Fruit fly (Drosophila melanogaster) whole organism, wandering third instar larva: ENCODE results near the gene gry.

Source experiments
- Abd-B ChIP-seq: fragments of >200 bp; optimal IDR thresholded peaks from 2 replicates; lab custom pipeline; 2017; ENCODE audit warnings: missing biosample characterization, missing genetic modification characterization
- CG32264 ChIP-seq: fragments of 200-800 bp; sonication (Bioruptor generic); optimal IDR thresholded peaks from 2 replicates; lab custom pipeline; 2016; ENCODE audit warnings: missing biosample characterization, missing genetic modification characterization
- CG9705 ChIP-seq: fragments of 200-800 bp; sonication (Bioruptor generic); optimal IDR thresholded peaks from 2 replicates; lab custom pipeline; 2018; ENCODE audit warnings: missing biosample characterization, mild to moderate bottlenecking, missing genetic modification characterization
- CrebA ChIP-seq: fragments of 200-800 bp; sonication (Bioruptor generic); optimal IDR thresholded peaks from 2 replicates; lab custom pipeline; 2016; ENCODE audit warnings: missing biosample characterization, mild to moderate bottlenecking, missing genetic modification characterization, borderline replicate concordance
- Dfd ChIP-seq: fragments of >200 bp; optimal IDR thresholded peaks from 2 replicates; lab custom pipeline; 2017; ENCODE audit warnings: missing biosample characterization, missing genetic modification characterization
- Dif ChIP-seq: fragments of 200-275, 200-300 bp; sonication (Bioruptor generic); optimal IDR thresholded peaks from 2 replicates; lab custom pipeline; 2018; ENCODE audit warnings: missing biosample characterization, missing genetic modification characterization; ENCODE audit not compliant: partially characterized antibody
- HLH106 ChIP-seq: fragments of 200-800 bp; optimal IDR thresholded peaks from 3 replicates; lab custom pipeline; 2019; ENCODE audit warnings: missing biosample characterization, mild to moderate bottlenecking, missing genetic modification characterization, moderate library complexity
- Hnf4 ChIP-seq: fragments of 200-800 bp; sonication (Bioruptor generic); optimal IDR thresholded peaks from 2 replicates; lab custom pipeline; 2016; ENCODE audit warnings: missing biosample characterization, mild to moderate bottlenecking, missing genetic modification characterization
- Hr83 ChIP-seq: fragments of 200-300 bp; sonication (Bioruptor generic); optimal IDR thresholded peaks from 2 replicates; lab custom pipeline; 2016; ENCODE audit warnings: missing biosample characterization, mild to moderate bottlenecking, missing genetic modification characterization, moderate library complexity; ENCODE audit not compliant: poor library complexity, severe bottlenecking
- Jra ChIP-seq: sonication (Bioruptor generic); optimal IDR thresholded peaks from 2 replicates; lab custom pipeline; 2016; ENCODE audit warnings: missing biosample characterization, missing genetic modification characterization
- Mio ChIP-seq: sonication (Bioruptor generic); optimal IDR thresholded peaks from 2 replicates; lab custom pipeline; 2016; ENCODE audit warnings: missing biosample characterization, missing genetic modification characterization
- N ChIP-seq: fragments of >200 bp; optimal IDR thresholded peaks from 2 replicates; lab custom pipeline; 2018; ENCODE audit warnings: missing biosample characterization, missing external identifiers, missing genetic modification characterization
- OdsH ChIP-seq: fragments of 200-800 bp; sonication (Bioruptor generic); optimal IDR thresholded peaks from 2 replicates; lab custom pipeline; 2016; ENCODE audit warnings: missing biosample characterization, mild to moderate bottlenecking, missing genetic modification characterization
- Rel ChIP-seq, 2 experiments: fragments of 200-800 bp; sonication (Bioruptor generic) in 1 of 2; optimal IDR thresholded peaks; 2 replicates in 1 of 2; 3 replicates in 1 of 2; lab custom pipeline; 2016 to 2019; ENCODE audit warnings: mild to moderate bottlenecking in 2 of 2, missing biosample characterization in 2 of 2, missing genetic modification characterization in 2 of 2, moderate library complexity in 1 of 2
- Sp1 ChIP-seq: fragments of 200-800 bp; sonication (Bioruptor generic); optimal IDR thresholded peaks from 3 replicates; lab custom pipeline; 2019; ENCODE audit warnings: missing biosample characterization, mild to moderate bottlenecking, missing genetic modification characterization, moderate library complexity
- Vsx2 ChIP-seq: fragments of 200-300, 225-300 bp; sonication (Bioruptor generic); optimal IDR thresholded peaks from 2 replicates; lab custom pipeline; 2018; ENCODE audit warnings: missing biosample characterization, missing genetic modification characterization; ENCODE audit not compliant: partially characterized antibody
- dl ChIP-seq, 2 experiments: fragments of 175-275, 200-275 bp in 1 of 2; fragments of 200-275 bp in 1 of 2; sonication (Bioruptor generic); optimal IDR thresholded peaks; lab custom pipeline; 2018; ENCODE audit warnings: mild to moderate bottlenecking in 2 of 2, missing biosample characterization in 2 of 2, missing genetic modification characterization in 2 of 2, moderate library complexity in 2 of 2; ENCODE audit not compliant: partially characterized antibody in 2 of 2, insufficient read depth in 1 of 2
- dmrt93B ChIP-seq: fragments of 200-800 bp; sonication (Bioruptor generic); optimal IDR thresholded peaks from 2 replicates; lab custom pipeline; 2018; ENCODE audit warnings: missing biosample characterization, mild to moderate bottlenecking, missing genetic modification characterization
- dsf ChIP-seq: sonication (Bioruptor generic); optimal IDR thresholded peaks from 2 replicates; lab custom pipeline; 2016; ENCODE audit warnings: missing biosample characterization, missing genetic modification characterization, borderline replicate concordance
- ey ChIP-seq: fragments of 200-800 bp; sonication (Bioruptor generic); optimal IDR thresholded peaks from 2 replicates; lab custom pipeline; 2016; ENCODE audit warnings: missing biosample characterization, missing genetic modification characterization
- foxo ChIP-seq, 2 experiments: fragments of 200-800 bp; sonication (Bioruptor generic); optimal IDR thresholded peaks; 2 replicates in 1 of 2; 3 replicates in 1 of 2; lab custom pipeline; 2016 to 2017; ENCODE audit warnings: missing biosample characterization in 2 of 2, missing genetic modification characterization in 2 of 2
- fru ChIP-seq: fragments of 200-800 bp; sonication (Bioruptor generic); optimal IDR thresholded peaks from 3 replicates; lab custom pipeline; 2016; ENCODE audit warnings: missing biosample characterization, mild to moderate bottlenecking, missing genetic modification characterization
- h ChIP-seq: fragments of 200-800 bp; sonication (Bioruptor generic); optimal IDR thresholded peaks from 3 replicates; lab custom pipeline; 2016; ENCODE audit warnings: missing biosample characterization, mild to moderate bottlenecking, missing genetic modification characterization
- jim ChIP-seq: fragments of 175-275, 200-325 bp; sonication (Bioruptor generic); optimal IDR thresholded peaks from 2 replicates; lab custom pipeline; 2016; ENCODE audit warnings: missing biosample characterization, mild to moderate bottlenecking, missing genetic modification characterization
- lola ChIP-seq: fragments of >200 bp; optimal IDR thresholded peaks from 2 replicates; lab custom pipeline; 2017; ENCODE audit warnings: missing biosample characterization, missing genetic modification characterization
- pan ChIP-seq: fragments of >200 bp; optimal IDR thresholded peaks from 2 replicates; lab custom pipeline; 2017
- psq ChIP-seq: fragments of 200-800 bp; sonication (Bioruptor generic); optimal IDR thresholded peaks from 3 replicates; lab custom pipeline; 2017; ENCODE audit warnings: missing biosample characterization, mild to moderate bottlenecking, missing genetic modification characterization, moderate library complexity
- sage ChIP-seq: fragments of 200-800 bp; sonication (Bioruptor generic); optimal IDR thresholded peaks from 2 replicates; lab custom pipeline; 2016; ENCODE audit warnings: missing biosample characterization, mild to moderate bottlenecking, missing genetic modification characterization
- sv ChIP-seq: fragments of 200-800 bp; sonication (Bioruptor generic); optimal IDR thresholded peaks from 3 replicates; lab custom pipeline; 2016; ENCODE audit warnings: missing biosample characterization, missing genetic modification characterization
- tai ChIP-seq: sonication (Bioruptor generic); optimal IDR thresholded peaks from 2 replicates; lab custom pipeline; 2016; ENCODE audit warnings: missing biosample characterization, missing genetic modification characterization
- woc ChIP-seq: sonication (Bioruptor generic); optimal IDR thresholded peaks from 2 replicates; lab custom pipeline; 2016; ENCODE audit warnings: missing biosample characterization, mild to moderate bottlenecking, missing genetic modification characterization

The gry gene

DNA sequence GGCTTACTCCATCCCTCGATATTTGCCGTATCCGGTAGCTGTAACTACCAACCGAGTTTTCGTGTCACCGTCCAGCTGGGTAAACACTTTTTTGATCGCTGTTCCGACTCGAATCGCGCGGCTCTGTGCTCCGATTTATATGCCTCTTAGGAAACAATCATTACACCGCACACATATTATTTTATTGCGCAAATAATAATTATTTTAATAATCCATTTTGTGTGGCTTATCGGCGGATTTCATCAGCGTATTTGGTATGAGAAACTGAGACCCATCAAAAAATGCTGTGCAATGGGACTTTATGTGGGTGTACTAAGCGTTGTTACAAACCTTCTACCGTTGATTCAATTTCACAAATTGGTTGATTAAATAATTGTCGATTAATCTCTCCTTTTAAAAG lies 4.2 kb downstream of the gry start, which contains the start of gene CG32271:
Gene CG32271 (minus strand): TSS at position 101 of the 400 bp plus-strand sequence.
- TF ChIP-seq Jra (GFP tag; lab: Kevin White, UChicago) (no peak), fru (GFP tag; lab: Kevin White, UChicago) (no peak), dmrt93B (GFP tag; lab: Kevin White, UChicago) (no peak), Dif (GFP tag; lab: Kevin White, UChicago) (no peak), Vsx2 (GFP tag; lab: Kevin White, UChicago) (no peak), jim (GFP tag; lab: Kevin White, UChicago) (no peak), Abd-B (GFP tag; lab: Kevin White, UChicago) (no peak), sv (no peak), Mio (GFP tag; lab: Kevin White, UChicago) (no peak), OdsH (GFP tag; lab: Kevin White, UChicago) (no peak), CrebA (GFP tag; lab: Kevin White, UChicago) (no peak), psq (GFP tag; lab: Kevin White, UChicago) (no peak), Hr83 (GFP tag; lab: Kevin White, UChicago) (no peak), sage (GFP tag; lab: Kevin White, UChicago) (no peak), woc (GFP tag; lab: Kevin White, UChicago) (no peak), Hnf4 (GFP tag; lab: Kevin White, UChicago) (no peak)

DNA sequence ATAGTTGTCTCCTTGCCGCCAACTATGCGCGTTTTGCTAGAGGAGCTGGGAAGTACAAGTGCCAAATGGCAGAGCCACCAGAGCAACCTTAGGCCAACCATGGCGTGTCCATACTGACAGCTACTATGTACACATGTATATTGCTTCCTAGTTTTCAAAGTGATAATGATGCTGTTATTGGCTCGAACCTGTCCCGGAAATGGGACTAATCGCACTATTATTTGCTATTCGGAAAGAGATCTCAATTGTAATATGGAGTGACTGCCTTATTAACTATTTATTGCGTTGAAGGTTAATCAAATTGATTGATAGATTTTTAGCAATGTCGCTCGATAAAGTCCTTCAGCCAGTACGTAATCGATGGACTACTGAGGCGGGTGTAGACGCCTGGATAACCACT lies 5.5 kb downstream of the gry start, which contains the start of gene CG33159:
Gene CG33159 (minus strand): TSS at position 101 of the 400 bp plus-strand sequence.
- TF ChIP-seq Dfd (GFP tag; lab: Kevin White, UChicago) (no peak), sv (no peak), Hnf4 (GFP tag; lab: Kevin White, UChicago) (no peak), foxo (GFP tag; optimal IDR thresholded peaks at IDR 0.05; lab: Kevin White, UChicago) (no peak), Dif (GFP tag; lab: Kevin White, UChicago) (no peak), sage (GFP tag; lab: Kevin White, UChicago) (no peak), h (GFP tag; lab: Kevin White, UChicago) (no peak), tai (GFP tag; lab: Kevin White, UChicago) (no peak), Sp1 (GFP tag; lab: Kevin White, UChicago) (no peak), HLH106 (no peak), Abd-B (GFP tag; lab: Kevin White, UChicago) (no peak)

DNA sequence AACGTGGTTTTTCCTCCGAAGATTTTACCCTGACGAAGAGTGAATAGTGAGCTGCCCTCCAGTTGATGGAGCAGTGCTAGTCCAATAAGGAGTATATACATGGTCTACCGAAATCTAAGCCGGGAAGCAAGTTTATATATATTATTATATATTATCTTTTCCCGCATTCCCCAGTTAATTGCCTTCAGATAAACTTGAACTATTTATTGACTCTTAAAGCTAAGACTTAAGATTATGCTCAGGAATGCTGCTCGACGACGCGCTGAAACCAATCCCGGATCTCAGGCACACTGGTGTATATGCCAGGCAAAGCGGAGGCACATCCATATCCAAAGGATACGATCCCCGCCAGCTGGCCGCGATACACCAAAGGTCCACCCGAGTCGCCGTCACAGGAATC lies 6.5 kb downstream of the gry start, which contains the start of gene CG32277:
Gene CG32277 (minus strand): TSS at position 101 of the 400 bp plus-strand sequence.
- TF ChIP-seq lola (GFP tag; lab: Kevin White, UChicago) (no peak), tai (GFP tag; lab: Kevin White, UChicago) (no peak), dsf (GFP tag; lab: Kevin White, UChicago) (no peak), CrebA (GFP tag; lab: Kevin White, UChicago) (no peak), pan (lab: Kevin White, UChicago) (no peak), CG9705 (GFP tag; lab: Kevin White, UChicago) (no peak), N (GFP tag; lab: Kevin White, UChicago) (no peak), Mio (GFP tag; lab: Kevin White, UChicago) (no peak), Sp1 (GFP tag; lab: Kevin White, UChicago) (no peak), ey (GFP tag; lab: Kevin White, UChicago) (no peak), woc (GFP tag; lab: Kevin White, UChicago) (no peak), Abd-B (GFP tag; lab: Kevin White, UChicago) (no peak), dl (GFP tag; optimal IDR thresholded peaks at IDR 0.05; lab: Kevin White, UChicago; ENCODE audit: insufficient read depth in 1 of 2, partially characterized antibody in 2 of 2) (no peak), dmrt93B (GFP tag; lab: Kevin White, UChicago) (no peak), Rel (GFP tag; optimal IDR thresholded peaks at IDR 0.05; lab: Kevin White, UChicago) (no peak), Rel (tag; optimal IDR thresholded peaks at IDR 0.05; lab: Kevin White, UChicago) (no peak)

DNA sequence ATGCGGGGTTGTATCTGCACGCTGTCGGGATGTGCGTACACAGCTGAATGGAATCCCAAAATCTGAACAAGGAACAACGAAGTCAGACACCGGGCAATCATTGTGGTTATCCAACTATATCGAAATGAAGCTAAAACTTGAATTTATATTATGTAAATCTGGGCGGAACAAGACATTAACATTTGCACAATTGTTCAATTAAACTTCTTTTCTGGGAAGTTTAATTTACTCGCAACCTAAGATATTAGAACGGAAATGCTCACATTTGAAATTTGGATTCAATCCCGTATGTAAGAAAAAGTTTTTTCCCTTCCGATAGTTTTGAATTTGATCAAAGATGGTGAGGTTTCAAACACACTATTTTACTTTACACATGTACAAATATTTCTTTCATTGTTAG lies 7.4 kb downstream of the gry start, which contains the start of gene CG33160:
Gene CG33160 (minus strand): TSS at position 101 of the 400 bp plus-strand sequence.
- TF ChIP-seq psq (GFP tag; lab: Kevin White, UChicago) = no peak
- no peak for TF ChIP-seq pan (lab: Kevin White, UChicago)
- no peak for TF ChIP-seq CG32264 (GFP tag; lab: Kevin White, UChicago)
